Worm (Caenorhabditis elegans) whole organism, midembryonic: ENCODE results near the gene F44F4.3.
A peak's percentile ranks its signal among the peaks of the same experiment; 100 is the strongest.

ENCODE experiments used
- T22C8.4 ChIP-seq: fragments of 200-800 bp; sonication (Bioruptor generic); IDR thresholded peaks from 2 replicates; pipeline ENCODE4 v1.3.6; 2022; ENCODE audit warnings: missing genetic modification characterization, missing compliant biosample characterization
- cog-1 ChIP-seq: sonication (generic microtip); optimal IDR thresholded peaks from 2 replicates; lab custom pipeline; 2016; ENCODE audit warnings: missing genetic modification characterization, missing compliant biosample characterization
- flt-1 ChIP-seq: fragments of 200-800 bp; sonication (Bioruptor generic); IDR thresholded peaks from 2 replicates; pipeline ENCODE4 v1.3.6; 2022; ENCODE audit warnings: missing genetic modification characterization, missing compliant biosample characterization
- klf-2 ChIP-seq: fragments of 200-800 bp; sonication (Bioruptor generic); conservative IDR thresholded peaks from 2 replicates; pipeline ENCODE4 v1.3.6; 2022; ENCODE audit warnings: missing genetic modification reagents, missing genetic modification characterization, missing compliant biosample characterization
- med-1 ChIP-seq: sonication (generic microtip); optimal IDR thresholded peaks from 2 replicates; lab custom pipeline; 2017; ENCODE audit warnings: missing genetic modification characterization, mild to moderate bottlenecking, missing compliant biosample characterization, antibody characterized with exemption, missing genetic modification reagents; ENCODE audit not compliant: insufficient read depth
- ref-1 ChIP-seq: fragments of 200-800 bp; sonication (Bioruptor generic); conservative IDR thresholded peaks from 2 replicates; pipeline ENCODE4 v1.3.6; 2022; ENCODE audit warnings: missing genetic modification reagents, missing genetic modification characterization, missing compliant biosample characterization
- tab-1 ChIP-seq: fragments of 200-800 bp; sonication (Bioruptor generic); IDR thresholded peaks from 2 replicates; pipeline ENCODE4 v1.3.6; 2022; ENCODE audit warnings: missing genetic modification characterization, missing compliant biosample characterization
- ztf-23 ChIP-seq: fragments of 200-800 bp; sonication (Bioruptor generic); IDR thresholded peaks from 2 replicates; pipeline ENCODE4 v1.3.6; 2022; ENCODE audit warnings: missing genetic modification reagents, missing genetic modification characterization, missing compliant biosample characterization
- ztf-29 ChIP-seq: fragments of 200-800 bp; sonication (Bioruptor generic); IDR thresholded peaks from 2 replicates; pipeline ENCODE4 v1.3.6; 2022; ENCODE audit warnings: missing genetic modification reagents, missing genetic modification characterization, missing compliant biosample characterization

ce11 chrII:10872541-10872940 is 13.2 kb downstream of the F44F4.3 start, which contains the start of the genes cyn-4 and copz-1:
- TF ChIP-seq klf-2 (GFP tag; lab: Robert Waterston, UW) (0 out of 2 replicates have a peak, but pooled peaks have one; percentile 42), T22C8.4 (GFP tag; lab: Robert Waterston, UW) (no peak), ref-1 (no peak), ztf-29 (GFP tag; lab: Robert Waterston, UW) (no peak), cog-1 (tag; lab: Kevin White, UChicago) (peak; percentile 80), tab-1 (GFP tag; lab: Robert Waterston, UW) (0 out of 2 replicates have a peak, but pooled peaks have one; percentile 29), flt-1 (0 out of 2 replicates have a peak, but pooled peaks have one; percentile 46), ztf-23 (GFP tag; lab: Robert Waterston, UW) (peak; percentile 67), med-1 (no peak)
